Worm (Caenorhabditis elegans) whole organism, L1 larva: Measurements from ENCODE around the gene T11F9.21.
A peak's percentile ranks its signal among the peaks of the same experiment; 100 is the strongest.

ENCODE experiments used
- F16B12.6 ChIP-seq: fragments of 150-350 bp; optimal IDR thresholded peaks from 2 replicates; lab custom pipeline; 2014; ENCODE audit warnings: missing biosample characterization, missing genetic modification characterization
- aha-1 ChIP-seq: fragments of 150-350 bp; optimal IDR thresholded peaks from 2 replicates; lab custom pipeline; 2014; ENCODE audit warnings: missing biosample characterization, missing genetic modification characterization
- ama-1 ChIP-seq: fragments of 150-350 bp; optimal IDR thresholded peaks from 2 replicates; lab custom pipeline; 2014
- blmp-1 ChIP-seq: fragments of 150-350 bp; optimal IDR thresholded peaks from 2 replicates; lab custom pipeline; 2014; ENCODE audit warnings: missing biosample characterization, missing genetic modification characterization
- ceh-63 ChIP-seq: fragments of 200-800 bp; sonication (Bioruptor generic); optimal IDR thresholded peaks from 2 replicates; lab custom pipeline; 2018; ENCODE audit warnings: mild to moderate bottlenecking, missing genetic modification characterization, missing compliant biosample characterization
- ceh-82 ChIP-seq, 3 experiments: fragments of 150-350 bp in 1 of 3; sonication (generic microtip) in 2 of 3; optimal IDR thresholded peaks; 2 replicates each; lab custom pipeline; 2014 to 2017; ENCODE audit warnings: missing biosample characterization in 3 of 3, missing genetic modification characterization in 3 of 3
- ces-1 ChIP-seq: fragments of 150-350 bp; optimal IDR thresholded peaks from 2 replicates; lab custom pipeline; 2014; ENCODE audit warnings: missing biosample characterization, missing genetic modification reagents, missing genetic modification characterization
- dpl-1 ChIP-seq, 3 experiments: fragments of 150-350 bp in 2 of 3; sonication (generic microtip) in 1 of 3; optimal IDR thresholded peaks; 2 replicates each; lab custom pipeline; 2014 to 2017; ENCODE audit warnings: missing biosample characterization in 3 of 3, missing genetic modification characterization in 3 of 3, missing genetic modification reagents in 3 of 3
- efl-1 ChIP-seq, 4 experiments: fragments of 150-350 bp; optimal IDR thresholded peaks in 3 of 4; peaks in 1 of 4; 1 replicate in 1 of 4; 2 replicates in 3 of 4; lab custom pipeline; 2014; ENCODE audit warnings: missing biosample characterization in 2 of 4, missing genetic modification characterization in 2 of 4, missing genetic modification reagents in 2 of 4
- efl-3 ChIP-seq: fragments of 200-800 bp; sonication (Bioruptor generic); optimal IDR thresholded peaks from 2 replicates; lab custom pipeline; 2018; ENCODE audit warnings: mild to moderate bottlenecking, missing genetic modification characterization, missing compliant biosample characterization
- egl-27 ChIP-seq, 2 experiments: fragments of 150-350 bp in 1 of 2; sonication (generic microtip); optimal IDR thresholded peaks; 3 replicates each; lab custom pipeline; 2017 to 2018; ENCODE audit warnings: missing biosample characterization in 2 of 2, missing genetic modification characterization in 2 of 2, missing genetic modification reagents in 2 of 2
- elt-3 ChIP-seq, 6 experiments: fragments of 150-350 bp in 1 of 6; sonication (generic microtip); optimal IDR thresholded peaks; 2 replicates each; lab custom pipeline; 2017 to 2018; ENCODE audit warnings: missing biosample characterization in 6 of 6, missing genetic modification characterization in 6 of 6, inconsistent platforms in 1 of 6
- ets-5 ChIP-seq: fragments of 200-800 bp; sonication (Bioruptor generic); IDR thresholded peaks from 2 replicates; pipeline ENCODE4 v1.3.6; 2022; ENCODE audit warnings: missing genetic modification characterization, missing compliant biosample characterization
- grh-1 ChIP-seq: fragments of 200-800 bp; sonication (Bioruptor generic); IDR thresholded peaks from 2 replicates; pipeline ENCODE4 v1.3.6; 2022; ENCODE audit warnings: missing genetic modification reagents, missing genetic modification characterization, missing compliant biosample characterization
- hlh-17 ChIP-seq: fragments of 200-800 bp; sonication (Bioruptor generic); optimal IDR thresholded peaks from 2 replicates; lab custom pipeline; 2018; ENCODE audit warnings: missing genetic modification characterization, mild to moderate bottlenecking, missing compliant biosample characterization, moderate library complexity, borderline replicate concordance
- hlh-4 ChIP-seq: sonication (generic microtip); optimal IDR thresholded peaks from 2 replicates; lab custom pipeline; 2016; ENCODE audit warnings: mild to moderate bottlenecking, missing genetic modification characterization, missing compliant biosample characterization
- hpl-2 ChIP-seq: fragments of 150-350 bp; optimal IDR thresholded peaks from 2 replicates; lab custom pipeline; 2014; ENCODE audit warnings: missing biosample characterization, missing genetic modification reagents, missing genetic modification characterization
- isw-1 ChIP-seq: fragments of 200-800 bp; sonication (Bioruptor generic); IDR thresholded peaks from 2 replicates; pipeline ENCODE4 v1.3.6; 2022; ENCODE audit warnings: missing genetic modification characterization, missing compliant biosample characterization
- jun-1 ChIP-seq: fragments of 150-350 bp; optimal IDR thresholded peaks from 2 replicates; lab custom pipeline; 2014; ENCODE audit warnings: missing biosample characterization, missing genetic modification reagents, missing genetic modification characterization
- lin-14 ChIP-seq: fragments of 200-800 bp; sonication (Bioruptor generic); optimal IDR thresholded peaks from 2 replicates; lab custom pipeline; 2018; ENCODE audit warnings: mild to moderate bottlenecking, missing genetic modification characterization, moderate library complexity, missing compliant biosample characterization
- lin-35 ChIP-seq, 2 experiments: fragments of 150-350 bp; optimal IDR thresholded peaks; 2 replicates each; lab custom pipeline; 2014; ENCODE audit warnings: missing biosample characterization in 2 of 2, missing genetic modification characterization in 2 of 2, missing genetic modification reagents in 2 of 2
- lin-39 ChIP-seq: fragments of 150-350 bp; optimal IDR thresholded peaks from 2 replicates; lab custom pipeline; 2014; ENCODE audit warnings: missing biosample characterization, missing genetic modification reagents, missing genetic modification characterization
- lsy-2 ChIP-seq, 2 experiments: fragments of 150-350 bp; optimal IDR thresholded peaks; 2 replicates each; lab custom pipeline; 2014; ENCODE audit warnings: missing biosample characterization in 2 of 2, missing genetic modification characterization in 2 of 2
- mab-9 ChIP-seq: fragments of 200-800 bp; sonication (Bioruptor generic); IDR thresholded peaks from 2 replicates; pipeline ENCODE4 v1.3.6; 2022; ENCODE audit warnings: missing genetic modification reagents, missing genetic modification characterization, missing compliant biosample characterization
- mef-2 ChIP-seq: fragments of 150-350 bp; optimal IDR thresholded peaks from 2 replicates; lab custom pipeline; 2014; ENCODE audit warnings: missing biosample characterization, missing genetic modification characterization
- mep-1 ChIP-seq: fragments of 150-350 bp; optimal IDR thresholded peaks from 2 replicates; lab custom pipeline; 2014; ENCODE audit warnings: missing biosample characterization, missing genetic modification characterization
- nhr-11 ChIP-seq: fragments of 150-350 bp; optimal IDR thresholded peaks from 2 replicates; lab custom pipeline; 2014; ENCODE audit warnings: missing biosample characterization, missing genetic modification characterization
- nhr-12 ChIP-seq: sonication (generic microtip); optimal IDR thresholded peaks from 2 replicates; lab custom pipeline; 2017; ENCODE audit warnings: missing biosample characterization, missing genetic modification characterization
- nhr-19 ChIP-seq: fragments of 200-800 bp; sonication (Bioruptor generic); conservative IDR thresholded peaks from 2 replicates; pipeline ENCODE4 v1.3.6; 2022; ENCODE audit warnings: missing genetic modification characterization, missing compliant biosample characterization
- nhr-20 ChIP-seq: sonication (generic microtip); optimal IDR thresholded peaks from 2 replicates; lab custom pipeline; 2016; ENCODE audit warnings: mild to moderate bottlenecking, missing genetic modification characterization, missing compliant biosample characterization
- nhr-237 ChIP-seq: fragments of 150-350 bp; optimal IDR thresholded peaks from 2 replicates; lab custom pipeline; 2014; ENCODE audit warnings: missing biosample characterization, missing genetic modification characterization
- nhr-28 ChIP-seq: fragments of 150-350 bp; optimal IDR thresholded peaks from 2 replicates; lab custom pipeline; 2014; ENCODE audit warnings: missing biosample characterization, missing genetic modification characterization
- nhr-71 ChIP-seq: sonication (generic microtip); optimal IDR thresholded peaks from 2 replicates; lab custom pipeline; 2016; ENCODE audit warnings: mild to moderate bottlenecking, missing genetic modification characterization, moderate library complexity, missing compliant biosample characterization
- nhr-76 ChIP-seq: sonication (generic microtip); optimal IDR thresholded peaks from 2 replicates; lab custom pipeline; 2017; ENCODE audit warnings: missing biosample characterization, missing genetic modification characterization
- nhr-77 ChIP-seq: fragments of 150-350 bp; optimal IDR thresholded peaks from 2 replicates; lab custom pipeline; 2014; ENCODE audit warnings: missing biosample characterization, missing genetic modification characterization
- nhr-85 ChIP-seq: sonication (generic microtip); peaks from one replicate; lab custom pipeline; 2016; ENCODE audit warnings: missing genetic modification characterization, inconsistent platforms, missing compliant biosample characterization
- nhr-90 ChIP-seq: sonication (generic microtip); optimal IDR thresholded peaks from 2 replicates; lab custom pipeline; 2016; ENCODE audit warnings: mild to moderate bottlenecking, missing genetic modification characterization, missing compliant biosample characterization; ENCODE audit not compliant: poor library complexity
- pax-3 ChIP-seq: fragments of 200-800 bp; sonication (Bioruptor generic); optimal IDR thresholded peaks from 2 replicates; lab custom pipeline; 2018; ENCODE audit warnings: mild to moderate bottlenecking, missing genetic modification characterization, moderate library complexity, missing compliant biosample characterization
- rnt-1 ChIP-seq: sonication (generic microtip); optimal IDR thresholded peaks from 2 replicates; lab custom pipeline; 2016; ENCODE audit warnings: mild to moderate bottlenecking, missing genetic modification characterization, moderate library complexity, missing compliant biosample characterization
- skn-1 ChIP-seq: fragments of 150-350 bp; optimal IDR thresholded peaks from 2 replicates; lab custom pipeline; 2014; ENCODE audit warnings: missing biosample characterization, missing genetic modification characterization
- snu-23 ChIP-seq: sonication (generic microtip); optimal IDR thresholded peaks from 2 replicates; lab custom pipeline; 2016; ENCODE audit warnings: missing genetic modification characterization, missing compliant biosample characterization
- sup-37 ChIP-seq: fragments of 200-800 bp; sonication (Bioruptor generic); optimal IDR thresholded peaks from 2 replicates; lab custom pipeline; 2018; ENCODE audit warnings: mild to moderate bottlenecking, missing genetic modification characterization, missing compliant biosample characterization
- tlp-1 ChIP-seq: fragments of 150-350 bp; optimal IDR thresholded peaks from 2 replicates; lab custom pipeline; 2014; ENCODE audit warnings: missing biosample characterization, missing genetic modification characterization
- unc-130 ChIP-seq: fragments of 150-350 bp; optimal IDR thresholded peaks from 2 replicates; lab custom pipeline; 2017; ENCODE audit warnings: missing biosample characterization, missing genetic modification characterization, inconsistent platforms
- unc-30 ChIP-seq: sonication (generic microtip); optimal IDR thresholded peaks from 2 replicates; lab custom pipeline; 2017; ENCODE audit warnings: missing biosample characterization, missing genetic modification characterization
- unc-86 ChIP-seq: sonication (generic microtip); optimal IDR thresholded peaks from 2 replicates; lab custom pipeline; 2016; ENCODE audit warnings: missing genetic modification characterization, missing compliant biosample characterization
- unc-98 ChIP-seq: fragments of 200-800 bp; sonication (Bioruptor generic); IDR thresholded peaks from 2 replicates; pipeline ENCODE4 v1.3.6; 2022; ENCODE audit warnings: missing genetic modification characterization, missing compliant biosample characterization
- vab-15 ChIP-seq: sonication (generic microtip); optimal IDR thresholded peaks from 2 replicates; lab custom pipeline; 2017; ENCODE audit warnings: missing genotype, mild to moderate bottlenecking, missing genetic modification characterization, missing compliant biosample characterization
- zag-1 ChIP-seq: fragments of 150-350 bp; optimal IDR thresholded peaks from 2 replicates; lab custom pipeline; 2014; ENCODE audit warnings: missing biosample characterization, missing genetic modification characterization

Gene T11F9.21

DNA sequence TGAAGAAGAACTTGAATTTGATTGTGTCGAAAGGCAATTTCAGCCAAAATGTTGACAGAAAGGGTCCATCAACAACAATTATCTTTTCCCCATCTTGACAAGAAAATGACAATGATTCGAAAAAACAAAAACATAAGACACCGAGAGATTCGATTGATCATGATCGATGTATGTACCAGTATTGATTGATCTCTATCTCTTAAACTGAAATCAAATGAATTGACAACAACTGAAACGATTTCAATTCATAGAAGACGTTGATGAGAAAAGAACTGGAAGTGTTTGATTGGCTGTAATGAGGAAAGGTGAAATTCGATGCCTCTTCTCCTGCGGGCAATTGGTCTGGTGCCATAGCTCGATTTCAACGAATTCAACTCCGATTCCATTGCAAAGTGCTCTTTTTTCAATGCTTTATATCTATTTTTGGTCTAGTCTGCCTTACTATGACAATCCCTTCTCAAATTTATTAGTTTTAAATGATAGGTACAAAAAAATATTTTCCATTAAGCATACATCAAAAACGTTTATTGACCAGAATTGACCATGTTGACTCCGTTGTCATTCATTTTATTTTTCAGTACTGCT, 40.9 kb downstream of the T11F9.21 start:
- TF ChIP-seq hlh-4: no peak
- TF ChIP-seq ceh-63 (GFP tag; lab: Kevin White, UChicago): peak; percentile 17

DNA sequence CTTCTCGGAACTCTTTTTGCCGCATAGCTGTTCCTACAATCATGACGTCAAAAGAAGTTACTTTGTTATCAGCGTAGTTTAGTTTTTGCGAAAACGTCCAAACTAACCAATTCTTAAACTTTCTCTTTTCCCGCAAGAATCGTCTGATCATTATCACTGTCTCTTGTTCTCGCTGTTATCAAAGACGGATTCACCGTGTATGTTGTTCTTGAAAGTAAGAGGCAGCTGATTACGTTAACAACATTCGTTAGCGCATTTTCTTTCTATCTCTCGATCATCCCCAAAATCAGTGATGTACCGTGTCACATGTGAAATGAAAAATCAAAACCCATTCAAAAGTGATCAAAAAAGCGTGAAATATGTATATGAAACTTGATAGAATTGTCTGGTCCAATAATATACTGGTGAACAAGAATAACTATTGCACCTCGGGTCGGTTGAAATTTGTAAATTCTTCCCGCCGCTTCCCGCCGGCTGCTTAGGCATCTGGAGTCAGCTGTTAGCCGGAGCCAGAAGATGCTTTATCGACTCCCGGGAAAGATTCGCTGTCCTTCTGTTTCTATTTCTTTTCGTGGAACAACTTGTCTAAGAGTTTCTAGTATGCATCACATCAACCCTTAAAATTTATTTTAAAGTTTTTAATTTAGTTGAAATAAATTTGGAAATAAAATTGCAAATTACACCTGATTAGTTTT, 42.1 kb downstream of the T11F9.21 start:
- TF ChIP-seq lin-14 (GFP tag; lab: Kevin White, UChicago): peak; percentile 72
- TF ChIP-seq ets-5: no peak
- TF ChIP-seq efl-1 (optimal IDR thresholded peaks at IDR 0.05; lab: Kevin White, UChicago): no peak
- TF ChIP-seq efl-1 (GFP tag; optimal IDR thresholded peaks at IDR 0.05 in 1 of 2; lab: Kevin White, UChicago): peak in 1 of 2 experiments; percentile 78
- no peak for TF ChIP-seq vab-15 (tag; lab: Kevin White, UChicago)
- peak; percentile 11 for TF ChIP-seq jun-1
- peak; percentile 21 for TF ChIP-seq hpl-2 (GFP tag; lab: Kevin White, UChicago)
- TF ChIP-seq sup-37 (GFP tag; lab: Kevin White, UChicago): no peak
- TF ChIP-seq dpl-1 (GFP tag; optimal IDR thresholded peaks at IDR 0.05; lab: Kevin White, UChicago): peak in 1 of 3 experiments; percentile 28
- peak; percentile 99 for TF ChIP-seq blmp-1 (tag; lab: Kevin White, UChicago)
- TF ChIP-seq lin-35 (GFP tag; optimal IDR thresholded peaks at IDR 0.05; lab: Kevin White, UChicago): peak in 1 of 2 experiments; percentile 71
- no peak for TF ChIP-seq nhr-28
- peak; percentile 81 for TF ChIP-seq nhr-85
- peak; percentile 37 for TF ChIP-seq snu-23
- no peak for TF ChIP-seq egl-27 (tag; optimal IDR thresholded peaks at IDR 0.05; lab: Kevin White, UChicago)
- TF ChIP-seq unc-130: peak; percentile 6
- no peak for TF ChIP-seq efl-3 (GFP tag; lab: Kevin White, UChicago)
- no peak for TF ChIP-seq mab-9 (GFP tag; lab: Robert Waterston, UW)
- TF ChIP-seq nhr-20 (tag; lab: Kevin White, UChicago): peak; percentile 76
- no peak for TF ChIP-seq ces-1 (GFP tag; lab: Kevin White, UChicago)
- TF ChIP-seq mep-1 (tag; lab: Kevin White, UChicago): peak; percentile 11
- TF ChIP-seq grh-1 (GFP tag; lab: Robert Waterston, UW): peak; percentile 10; the same call in 1 of the 2 replicates
- peak in 1 of 2 experiments; percentile 43 for TF ChIP-seq lsy-2 (tag; optimal IDR thresholded peaks at IDR 0.05; lab: Kevin White, UChicago)
- peak; percentile 51 for TF ChIP-seq nhr-90 (tag; lab: Kevin White, UChicago)
- TF ChIP-seq isw-1 (GFP tag; lab: Robert Waterston, UW): no peak
- no peak for TF ChIP-seq unc-30 (tag; lab: Kevin White, UChicago)
- TF ChIP-seq hlh-17 (GFP tag; lab: Kevin White, UChicago): no peak
- no peak for TF ChIP-seq ceh-63 (GFP tag; lab: Kevin White, UChicago)
- TF ChIP-seq nhr-237 (tag; lab: Kevin White, UChicago): no peak
- TF ChIP-seq unc-86 (tag; lab: Kevin White, UChicago): no peak
- no peak for TF ChIP-seq skn-1
- no peak for TF ChIP-seq unc-98 (GFP tag; lab: Robert Waterston, UW)
- no peak for TF ChIP-seq mef-2 (tag; lab: Kevin White, UChicago)
- no peak for TF ChIP-seq ceh-82 (tag; optimal IDR thresholded peaks at IDR 0.05; lab: Kevin White, UChicago)
- no peak for TF ChIP-seq lin-39 (tag; lab: Kevin White, UChicago)
- TF ChIP-seq pax-3: no peak
- TF ChIP-seq tlp-1 (tag; lab: Kevin White, UChicago): no peak
- no peak for TF ChIP-seq nhr-12 (tag; lab: Kevin White, UChicago)
- TF ChIP-seq rnt-1: peak; percentile 48
- no peak for TF ChIP-seq nhr-11
- peak; percentile 14 for TF ChIP-seq nhr-19
- no peak for TF ChIP-seq aha-1
- no peak for TF ChIP-seq nhr-77
- TF ChIP-seq nhr-76 (tag; lab: Kevin White, UChicago): no peak
- TF ChIP-seq zag-1 (tag; lab: Kevin White, UChicago): no peak
- peak; percentile 65 for TF ChIP-seq ama-1 (lab: Kevin White, UChicago)
- no peak for TF ChIP-seq F16B12.6 (tag; lab: Kevin White, UChicago)
- TF ChIP-seq nhr-71 (tag; lab: Kevin White, UChicago): peak; percentile 68
- TF ChIP-seq elt-3 (tag; optimal IDR thresholded peaks at IDR 0.05; lab: Kevin White, UChicago): peak in 5 of 6 experiments; percentile 64 to 90 (median 68)
